Fruit fly (Drosophila melanogaster): Measurements from ENCODE around the gene hng3.

hng3 gene

DNA sequence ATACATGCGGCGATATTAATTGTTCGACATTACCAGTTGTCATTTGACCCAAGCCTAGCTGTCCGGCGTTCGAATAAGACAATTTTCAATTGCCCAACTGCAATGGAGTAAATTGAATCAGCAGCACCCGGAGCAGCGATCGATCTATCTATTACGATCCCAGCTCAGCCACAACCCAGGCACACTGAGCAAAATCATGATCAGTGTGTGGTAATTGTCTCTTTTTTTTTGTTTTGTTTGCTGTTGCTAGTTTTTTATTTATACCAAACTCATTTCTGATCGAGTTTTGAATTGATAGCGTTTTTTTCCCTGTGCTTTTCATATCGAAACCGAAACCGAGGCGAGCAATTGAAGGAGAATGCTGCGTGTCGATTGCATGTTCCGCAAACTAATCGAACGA is 33.4 kb downstream of the hng3 start:
- TF ChIP-seq CG6854 (GFP tag; optimal IDR thresholded peaks at IDR 0.05) (no peak), net (GFP tag; optimal IDR thresholded peaks at IDR 0.05) (no peak), Smox (GFP tag; optimal IDR thresholded peaks at IDR 0.05) (no peak), Hr4 (GFP tag; optimal IDR thresholded peaks at IDR 0.05) (peak; percentile 30), OdsH (GFP tag; optimal IDR thresholded peaks at IDR 0.05) (no peak), CG10631 (GFP tag; optimal IDR thresholded peaks at IDR 0.05) (no peak), ss (GFP tag; optimal IDR thresholded peaks at IDR 0.05) (peak in 1 of 2 experiments; percentile 80), achi (GFP tag; optimal IDR thresholded peaks at IDR 0.05) (no peak), CG15336 (GFP tag; IDR thresholded peaks at IDR 0.05) (peak; percentile 52), CG8119 (GFP tag; IDR thresholded peaks at IDR 0.05) (0 out of 3 replicates have a peak, but pooled peaks have one; percentile 18), fd59A (GFP tag; optimal IDR thresholded peaks at IDR 0.05) (no peak), Gug (GFP tag; IDR thresholded peaks at IDR 0.05) (peak; percentile 25; the same call in 1 of the 2 replicates), fkh (GFP tag; optimal IDR thresholded peaks at IDR 0.05) (no peak), CG6163 (GFP tag; IDR thresholded peaks at IDR 0.05) (peak; percentile 69), Lpt (GFP tag; optimal IDR thresholded peaks at IDR 0.05) (no peak), Eip78C (GFP tag) (peak; percentile 30), CG11294 (GFP tag; IDR thresholded peaks at IDR 0.05) (peak; percentile 32; the same call in 1 of the 2 replicates), pdm3 (GFP tag; optimal IDR thresholded peaks at IDR 0.05) (no peak), eg (GFP tag; IDR thresholded peaks at IDR 0.05) (peak; percentile 47; the same call in 1 of the 3 replicates), spab (GFP tag; optimal IDR thresholded peaks at IDR 0.05) (no peak), lz (GFP tag; optimal IDR thresholded peaks at IDR 0.05) (no peak)

DNA sequence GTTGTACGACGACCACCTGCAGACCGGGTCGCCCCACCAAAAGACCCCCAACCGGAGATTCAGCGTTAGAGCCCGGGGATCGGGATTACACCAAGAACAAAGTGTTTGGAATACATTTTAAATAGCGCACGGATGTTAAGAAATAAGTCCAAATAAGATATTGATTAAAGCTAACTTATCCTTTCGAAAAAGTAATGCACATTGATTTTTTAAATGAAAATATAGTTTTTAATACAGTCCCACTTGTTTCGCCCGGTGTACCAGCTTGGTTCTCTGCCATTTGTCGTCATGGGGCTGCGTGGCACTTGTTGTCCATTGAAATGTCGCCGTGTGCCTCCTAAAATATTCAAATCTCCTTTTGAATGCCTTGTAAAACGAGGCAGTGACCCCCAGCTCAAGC is 34.3 kb downstream of the hng3 start:
- peak; percentile 38 for TF ChIP-seq Eip78C (GFP tag)
- TF ChIP-seq Hr39 (GFP tag; optimal IDR thresholded peaks at IDR 0.05), result no peak
- no peak for TF ChIP-seq CG11902 (GFP tag; optimal IDR thresholded peaks at IDR 0.05)
- TF ChIP-seq CG6163 (GFP tag; IDR thresholded peaks at IDR 0.05), result peak; percentile 83; the same call in 2 of the 3 replicates
- no peak for TF ChIP-seq CG1621 (tag; optimal IDR thresholded peaks at IDR 0.05)
- TF ChIP-seq dac (GFP tag; optimal IDR thresholded peaks at IDR 0.05), result peak; percentile 56
- peak; percentile 66 for TF ChIP-seq Gug (GFP tag; IDR thresholded peaks at IDR 0.05)
- peak; percentile 57 for TF ChIP-seq CG4318 (GFP tag; optimal IDR thresholded peaks at IDR 0.05)
- peak; percentile 6 for TF ChIP-seq esn (GFP tag; optimal IDR thresholded peaks at IDR 0.05)
- peak; percentile 39 for TF ChIP-seq CG6276 (GFP tag; optimal IDR thresholded peaks at IDR 0.05)
- no peak for TF ChIP-seq ss (GFP tag; optimal IDR thresholded peaks at IDR 0.05)
- peak; percentile 40 for TF ChIP-seq OdsH (GFP tag; optimal IDR thresholded peaks at IDR 0.05)
- TF ChIP-seq svp (GFP tag), result no peak
- peak; percentile 21 for TF ChIP-seq acj6 (GFP tag; optimal IDR thresholded peaks at IDR 0.05)
- TF ChIP-seq CG10631 (GFP tag; optimal IDR thresholded peaks at IDR 0.05), result peak; percentile 66
- TF ChIP-seq Blimp-1 (GFP tag; optimal IDR thresholded peaks at IDR 0.05), result no peak
- TF ChIP-seq CG11762 (GFP tag; optimal IDR thresholded peaks at IDR 0.05; ENCODE audit: insufficient read depth), result no peak
- no peak for TF ChIP-seq Smox (GFP tag; optimal IDR thresholded peaks at IDR 0.05)
- peak; percentile 82 for TF ChIP-seq CG32006 (GFP tag; optimal IDR thresholded peaks at IDR 0.05)
- TF ChIP-seq CG8119 (GFP tag; IDR thresholded peaks at IDR 0.05), result peak; percentile 83
- peak; percentile 87 for TF ChIP-seq CG15336 (GFP tag; IDR thresholded peaks at IDR 0.05)
- peak; percentile 50 for TF ChIP-seq Lpt (GFP tag; optimal IDR thresholded peaks at IDR 0.05)
- peak; percentile 41 for TF ChIP-seq CG3919 (GFP tag; optimal IDR thresholded peaks at IDR 0.05)
- no peak for TF ChIP-seq CG10669 (GFP tag; optimal IDR thresholded peaks at IDR 0.05)
- TF ChIP-seq lz (GFP tag; optimal IDR thresholded peaks at IDR 0.05), result peak; percentile 8
- peak; percentile 21 for TF ChIP-seq Sox14 (GFP tag; optimal IDR thresholded peaks at IDR 0.05)
- no peak for TF ChIP-seq Sox15 (GFP tag; optimal IDR thresholded peaks at IDR 0.05)
- TF ChIP-seq CG11294 (GFP tag; IDR thresholded peaks at IDR 0.05), result peak; percentile 65
- peak; percentile 19 for TF ChIP-seq pdm3 (GFP tag; optimal IDR thresholded peaks at IDR 0.05)
- TF ChIP-seq Hr38 (GFP tag; optimal IDR thresholded peaks at IDR 0.05), result no peak
- TF ChIP-seq Hr4 (GFP tag; optimal IDR thresholded peaks at IDR 0.05), result peak; percentile 47
- TF ChIP-seq salr (GFP tag; optimal IDR thresholded peaks at IDR 0.05), result peak in 1 of 2 experiments; percentile 57
- TF ChIP-seq Eip75B (GFP tag; optimal IDR thresholded peaks at IDR 0.05), result peak; percentile 40
- TF ChIP-seq eg (GFP tag; IDR thresholded peaks at IDR 0.05), result peak; percentile 83
- no peak for TF ChIP-seq CG34406 (GFP tag; optimal IDR thresholded peaks at IDR 0.05)
- no peak for TF ChIP-seq CG31627 (GFP tag; optimal IDR thresholded peaks at IDR 0.05)
- peak; percentile 59 for TF ChIP-seq achi (GFP tag; optimal IDR thresholded peaks at IDR 0.05)
- no peak for TF ChIP-seq fkh (GFP tag; optimal IDR thresholded peaks at IDR 0.05)
- no peak for TF ChIP-seq Ets96B (tag; optimal IDR thresholded peaks at IDR 0.05)

All from whole organism, prepupa.